Fruit fly (Drosophila melanogaster): Measurements from ENCODE around the gene CG1750.

Gene CG1750

DNA sequence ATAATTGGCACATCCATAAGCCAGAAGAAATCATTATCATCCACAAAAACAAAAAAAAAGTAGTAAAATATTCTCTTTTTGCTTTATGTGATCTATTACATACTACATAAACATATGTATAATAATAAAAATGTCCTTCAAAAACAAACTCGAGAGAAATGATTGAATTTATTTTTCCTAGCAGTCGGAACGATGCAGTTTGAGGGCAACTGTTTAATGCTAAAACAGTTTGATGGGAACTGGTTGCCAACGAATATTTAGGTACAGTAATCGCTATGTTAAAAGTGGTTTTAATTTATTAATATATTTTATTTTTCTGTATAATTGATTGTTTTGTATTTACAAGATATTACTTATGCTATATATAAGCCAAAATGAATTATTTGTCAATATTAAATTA is 23.6 kb downstream of the CG1750 start (continued):
- TF ChIP-seq caup (GFP tag; optimal IDR thresholded peaks at IDR 0.05; ENCODE audit: severe bottlenecking) (no peak), CG14710 (tag; optimal IDR thresholded peaks at IDR 0.05) (no peak), sens (GFP tag) (no peak), pfk (GFP tag; optimal IDR thresholded peaks at IDR 0.05) (no peak), E2f2 (GFP tag; IDR thresholded peaks at IDR 0.05) (no peak), CG15696 (tag; optimal IDR thresholded peaks at IDR 0.05) (no peak), pum (GFP tag; optimal IDR thresholded peaks at IDR 0.05) (no peak)

dm6 chr3R:31225043-31225681 is 29.5 kb downstream of the CG1750 start:
- TF ChIP-seq CG12155 (GFP tag; optimal IDR thresholded peaks at IDR 0.05), result no peak
- no peak for TF ChIP-seq pnt (GFP tag; optimal IDR thresholded peaks at IDR 0.05)
- TF ChIP-seq Dref (GFP tag; IDR thresholded peaks at IDR 0.05), result no peak
- TF ChIP-seq sug (tag; optimal IDR thresholded peaks at IDR 0.05), result peak; percentile 62
- no peak for TF ChIP-seq twi (tag; optimal IDR thresholded peaks at IDR 0.05)
- TF ChIP-seq gsb (GFP tag; IDR thresholded peaks at IDR 0.05), result no peak
- no peak for TF ChIP-seq tup (GFP tag; optimal IDR thresholded peaks at IDR 0.05)
- TF ChIP-seq Mad (GFP tag; optimal IDR thresholded peaks at IDR 0.05), result no peak
- no peak for TF ChIP-seq Tbp (GFP tag; optimal IDR thresholded peaks at IDR 0.05)
- TF ChIP-seq her (GFP tag; optimal IDR thresholded peaks at IDR 0.05), result no peak
- TF ChIP-seq CG17829 (tag; optimal IDR thresholded peaks at IDR 0.05), result no peak
- peak; percentile 5 for TF ChIP-seq kah (GFP tag; optimal IDR thresholded peaks at IDR 0.05)
- TF ChIP-seq eve (GFP tag; optimal IDR thresholded peaks at IDR 0.05), result no peak
- no peak for TF ChIP-seq CG9609 (GFP tag; optimal IDR thresholded peaks at IDR 0.05)
- TF ChIP-seq Ptx1 (GFP tag; IDR thresholded peaks at IDR 0.05), result peak; percentile 37; the same call in 1 of the 2 replicates
- TF ChIP-seq stc (GFP tag; IDR thresholded peaks at IDR 0.05), result no peak
- TF ChIP-seq Ets65A (GFP tag), result peak; percentile 81
- TF ChIP-seq Xbp1 (GFP tag; optimal IDR thresholded peaks at IDR 0.05), result no peak
- no peak for TF ChIP-seq HmgD (GFP tag; optimal IDR thresholded peaks at IDR 0.05)
- no peak for TF ChIP-seq Hsf (GFP tag; optimal IDR thresholded peaks at IDR 0.05)
- 0 out of 3 replicates have a peak, but pooled peaks have one; percentile 32 for TF ChIP-seq CG2199 (GFP tag; IDR thresholded peaks at IDR 0.05)
- TF ChIP-seq klu (GFP tag; IDR thresholded peaks at IDR 0.05), result no peak
- TF ChIP-seq CG8478 (optimal IDR thresholded peaks at IDR 0.05), result no peak
- TF ChIP-seq dysf (GFP tag; IDR thresholded peaks at IDR 0.05), result no peak
- TF ChIP-seq CG11723 (GFP tag; optimal IDR thresholded peaks at IDR 0.05), result no peak
- TF ChIP-seq sr (GFP tag; IDR thresholded peaks at IDR 0.05), result 0 out of 3 replicates have a peak, but pooled peaks have one; percentile 14
- no peak for TF ChIP-seq CG2120 (GFP tag; optimal IDR thresholded peaks at IDR 0.05)
- TF ChIP-seq dati (GFP tag; IDR thresholded peaks at IDR 0.05), result no peak
- TF ChIP-seq CG6813 (GFP tag; optimal IDR thresholded peaks at IDR 0.05), result no peak
- peak; percentile 15; the same call in 1 of the 2 replicates for TF ChIP-seq slbo (GFP tag; IDR thresholded peaks at IDR 0.05)
- TF ChIP-seq cg (GFP tag; optimal IDR thresholded peaks at IDR 0.05), result peak; percentile 11
- no peak for TF ChIP-seq sens (GFP tag)
- TF ChIP-seq Scr (GFP tag; IDR thresholded peaks at IDR 0.05; ENCODE audit: partially characterized antibody), result no peak
- TF ChIP-seq Dip2 (GFP tag; IDR thresholded peaks at IDR 0.05), result no peak
- no peak for TF ChIP-seq CG10209 (GFP tag; optimal IDR thresholded peaks at IDR 0.05)
- TF ChIP-seq Hr51 (GFP tag; optimal IDR thresholded peaks at IDR 0.05), result no peak
- TF ChIP-seq CG18262 (tag; optimal IDR thresholded peaks at IDR 0.05), result peak; percentile 26
- TF ChIP-seq slp2 (GFP tag; optimal IDR thresholded peaks at IDR 0.05), result no peak
- no peak for TF ChIP-seq Kr (GFP tag; optimal IDR thresholded peaks at IDR 0.05)
- no peak for TF ChIP-seq Sox102F (GFP tag; optimal IDR thresholded peaks at IDR 0.05)
- TF ChIP-seq CG8765 (GFP tag; IDR thresholded peaks at IDR 0.05), result no peak
- TF ChIP-seq CG10431 (GFP tag; optimal IDR thresholded peaks at IDR 0.05), result no peak
- TF ChIP-seq Meics (GFP tag; optimal IDR thresholded peaks at IDR 0.05), result no peak
- TF ChIP-seq row (GFP tag; IDR thresholded peaks at IDR 0.05), result no peak

Data from whole organism, embryonic.